Fruit fly (Drosophila melanogaster): ENCODE measurements around the gene red.

- no peak for TF ChIP-seq Pif1A (GFP tag; optimal IDR thresholded peaks at IDR 0.05)
- TF ChIP-seq Snoo (tag; optimal IDR thresholded peaks at IDR 0.05): no peak
- TF ChIP-seq CG13204 (GFP tag; optimal IDR thresholded peaks at IDR 0.05): no peak
- no peak for TF ChIP-seq CG34367 (tag; optimal IDR thresholded peaks at IDR 0.05)
- no peak for TF ChIP-seq Ets98B (GFP tag; IDR thresholded peaks at IDR 0.05)
- TF ChIP-seq Pif1B (GFP tag; optimal IDR thresholded peaks at IDR 0.05): no peak
- no peak for TF ChIP-seq EcR (GFP tag; optimal IDR thresholded peaks at IDR 0.05)
- TF ChIP-seq D1 (tag; optimal IDR thresholded peaks at IDR 0.05): no peak
These were observed 21.2 kb downstream of the red start, which contains the start of gene CG31321 for dm6 chr3R:14310062-14310461.

All from whole organism, pupa.